Worm (Caenorhabditis elegans): Measurements from ENCODE around the gene H01G02.1.

H01G02.1 gene

ce11 chrIV:11782846-11783245, 21.1 kb downstream of the H01G02.1 start:
- TF ChIP-seq nhr-77 (tag; optimal IDR thresholded peaks at IDR 0.05) (no peak), snu-23 (GFP tag; optimal IDR thresholded peaks at IDR 0.05) (no peak), lin-35 (GFP tag; optimal IDR thresholded peaks at IDR 0.05) (no peak), dsc-1 (tag; optimal IDR thresholded peaks at IDR 0.05) (peak; percentile 82), nhr-47 (tag; optimal IDR thresholded peaks at IDR 0.05) (no peak), Y116A8C.19 (tag; optimal IDR thresholded peaks at IDR 0.05; ENCODE audit: borderline replicate concordance) (no peak), swsn-7 (tag; optimal IDR thresholded peaks at IDR 0.05) (no peak), blmp-1 (tag; optimal IDR thresholded peaks at IDR 0.05) (no peak), lin-14 (GFP tag; optimal IDR thresholded peaks at IDR 0.05) (peak; percentile 31), ceh-88 (GFP tag; IDR thresholded peaks at IDR 0.05) (no peak), sup-37 (GFP tag; optimal IDR thresholded peaks at IDR 0.05) (no peak), ama-1 (optimal IDR thresholded peaks at IDR 0.05) (no peak), ceh-8 (GFP tag; optimal IDR thresholded peaks at IDR 0.05) (peak; percentile 26), C04F5.9 (tag; optimal IDR thresholded peaks at IDR 0.05) (no peak)

ce11 chrIV:11779028-11779427, 24.9 kb downstream of the H01G02.1 start, which contains the start of gene lpr-2:
Gene lpr-2, plus strand, starts transcription at chrIV:11779216.
- 0 out of 2 replicates have a peak, but pooled peaks have one; percentile 3 for TF ChIP-seq nhr-19 (GFP tag; conservative IDR thresholded peaks at IDR 0.05)
- TF ChIP-seq dsc-1 (tag; optimal IDR thresholded peaks at IDR 0.05): no peak
- TF ChIP-seq unc-30 (tag; optimal IDR thresholded peaks at IDR 0.05): no peak
- TF ChIP-seq lsy-2 (tag; optimal IDR thresholded peaks at IDR 0.05): peak in 1 of 2 experiments; percentile 3
- TF ChIP-seq ama-1 (optimal IDR thresholded peaks at IDR 0.05): no peak
- TF ChIP-seq sup-37 (GFP tag; optimal IDR thresholded peaks at IDR 0.05): no peak
- TF ChIP-seq pax-3 (tag; optimal IDR thresholded peaks at IDR 0.05): no peak
- TF ChIP-seq nhr-47 (tag; optimal IDR thresholded peaks at IDR 0.05): no peak
- no peak for TF ChIP-seq unc-98 (GFP tag; IDR thresholded peaks at IDR 0.05)
- TF ChIP-seq hlh-17 (GFP tag; optimal IDR thresholded peaks at IDR 0.05; ENCODE audit: borderline replicate concordance): no peak
- no peak for TF ChIP-seq unc-130 (tag; optimal IDR thresholded peaks at IDR 0.05)
- TF ChIP-seq hpl-2 (GFP tag; optimal IDR thresholded peaks at IDR 0.05): no peak
- TF ChIP-seq ztf-11 (tag; optimal IDR thresholded peaks at IDR 0.05): no peak
- peak; percentile 26 for TF ChIP-seq nhr-71 (tag; optimal IDR thresholded peaks at IDR 0.05)
- TF ChIP-seq alr-1 (tag; optimal IDR thresholded peaks at IDR 0.05; ENCODE audit: borderline replicate concordance): no peak
- TF ChIP-seq lin-39 (tag; optimal IDR thresholded peaks at IDR 0.05): peak; percentile 45
- no peak for TF ChIP-seq sptf-1 (tag; optimal IDR thresholded peaks at IDR 0.05)
- no peak for TF ChIP-seq efl-3 (GFP tag; optimal IDR thresholded peaks at IDR 0.05)
- TF ChIP-seq sox-4 (tag; optimal IDR thresholded peaks at IDR 0.05): no peak
- TF ChIP-seq tbx-2 (tag; optimal IDR thresholded peaks at IDR 0.05): no peak
- no peak for TF ChIP-seq fkh-4 (tag; optimal IDR thresholded peaks at IDR 0.05; ENCODE audit: borderline replicate concordance)
- TF ChIP-seq unc-86 (tag; optimal IDR thresholded peaks at IDR 0.05): no peak
- TF ChIP-seq hlh-4 (tag; optimal IDR thresholded peaks at IDR 0.05): no peak
- no peak for TF ChIP-seq isw-1 (GFP tag; IDR thresholded peaks at IDR 0.05)
- TF ChIP-seq ceh-90 (tag; optimal IDR thresholded peaks at IDR 0.05): no peak
- TF ChIP-seq nhr-90 (tag; optimal IDR thresholded peaks at IDR 0.05; ENCODE audit: poor library complexity): no peak
- TF ChIP-seq lir-3 (tag; optimal IDR thresholded peaks at IDR 0.05; ENCODE audit: poor library complexity): no peak
- no peak for TF ChIP-seq nhr-85 (tag)
- no peak for TF ChIP-seq snu-23 (GFP tag; optimal IDR thresholded peaks at IDR 0.05)
- no peak for TF ChIP-seq ztf-4 (tag; optimal IDR thresholded peaks at IDR 0.05)
- no peak for TF ChIP-seq grh-1 (GFP tag; IDR thresholded peaks at IDR 0.05)
- TF ChIP-seq rnt-1 (tag; optimal IDR thresholded peaks at IDR 0.05): peak; percentile 47
- no peak for TF ChIP-seq xbp-1 (tag; optimal IDR thresholded peaks at IDR 0.05)
- TF ChIP-seq zag-1 (tag; optimal IDR thresholded peaks at IDR 0.05): no peak
